Fruit fly (Drosophila melanogaster) whole organism, embryonic: ENCODE results near the gene AhcyL1.

Source experiments
- ATbp ChIP-seq: fragments of 200-800 bp; sonication (Bioruptor generic); optimal IDR thresholded peaks from 2 replicates; lab custom pipeline; 2017; ENCODE audit warnings: missing biosample characterization, mild to moderate bottlenecking, missing genetic modification characterization, missing genetic modification reagents
- Atf3 ChIP-seq: fragments of 200-800 bp; sonication (Bioruptor generic); optimal IDR thresholded peaks from 3 replicates; lab custom pipeline; 2016; ENCODE audit warnings: missing biosample characterization, missing genetic modification characterization
- Atf6 ChIP-seq: fragments of 200-800 bp; sonication (Bioruptor generic); IDR thresholded peaks from 2 replicates; pipeline ENCODE4 v1.3.6; 2022; ENCODE audit warnings: missing biosample characterization, missing genetic modification characterization
- Bdp1 ChIP-seq: fragments of 200-800 bp; sonication (Bioruptor generic); optimal IDR thresholded peaks from 3 replicates; lab custom pipeline; 2016; ENCODE audit warnings: missing biosample characterization, missing genetic modification characterization
- Blimp-1 ChIP-seq: fragments of 200-800 bp; sonication (Bioruptor generic); optimal IDR thresholded peaks from 3 replicates; lab custom pipeline; 2018; ENCODE audit warnings: missing biosample characterization, missing genetic modification characterization, mild to moderate bottlenecking, moderate library complexity, missing genetic modification reagents
- CG11247 ChIP-seq: fragments of 200-800 bp; sonication (Bioruptor generic); IDR thresholded peaks from 2 replicates; pipeline ENCODE4 v1.3.6; 2022; ENCODE audit warnings: missing biosample characterization, missing genetic modification characterization
- CG13287 ChIP-seq: fragments of 200-800 bp; sonication (Bioruptor generic); IDR thresholded peaks from 2 replicates; pipeline ENCODE4 v1.3.6; 2022; ENCODE audit warnings: missing biosample characterization, missing genetic modification characterization; ENCODE audit not compliant: partially characterized antibody
- CG13775 ChIP-seq: fragments of 200-800 bp; sonication (Bioruptor generic); optimal IDR thresholded peaks from 3 replicates; lab custom pipeline; 2017; ENCODE audit warnings: missing biosample characterization, mild to moderate bottlenecking, missing genetic modification characterization
- CG1647 ChIP-seq: fragments of 200-800 bp; sonication (Bioruptor generic); optimal IDR thresholded peaks from 3 replicates; lab custom pipeline; 2016; ENCODE audit warnings: missing biosample characterization, missing genetic modification characterization
- CG2120 ChIP-seq: fragments of 200-800 bp; sonication (Bioruptor generic); optimal IDR thresholded peaks from 3 replicates; lab custom pipeline; 2016; ENCODE audit warnings: missing biosample characterization, missing genetic modification characterization
- CG30431 ChIP-seq: fragments of 200-800 bp; sonication (Bioruptor generic); optimal IDR thresholded peaks from 2 replicates; lab custom pipeline; 2017; ENCODE audit warnings: missing biosample characterization, missing genetic modification characterization
- CG32772 ChIP-seq: fragments of 200-800 bp; sonication (Bioruptor generic); IDR thresholded peaks from 2 replicates; pipeline ENCODE4 v1.3.6; 2022; ENCODE audit warnings: missing biosample characterization, missing genetic modification characterization
- CG4282 ChIP-seq: fragments of 200-800 bp; sonication (Bioruptor generic); optimal IDR thresholded peaks from 2 replicates; lab custom pipeline; 2016; ENCODE audit warnings: missing biosample characterization, missing genetic modification characterization
- CG4707 ChIP-seq: fragments of 200-800 bp; sonication (Bioruptor generic); optimal IDR thresholded peaks from 2 replicates; lab custom pipeline; 2018; ENCODE audit warnings: missing biosample characterization, mild to moderate bottlenecking, missing genetic modification characterization, moderate library complexity
- CG9876 ChIP-seq: fragments of 200-800 bp; sonication (Bioruptor generic); optimal IDR thresholded peaks from 2 replicates; lab custom pipeline; 2016; ENCODE audit warnings: missing biosample characterization, missing genetic modification characterization
- CkIIα-i1 ChIP-seq: fragments of 200-800 bp; sonication (Bioruptor generic); IDR thresholded peaks from 2 replicates; pipeline ENCODE4 v1.3.6; 2022; ENCODE audit warnings: missing biosample characterization, missing genetic modification characterization
- Dad ChIP-seq: fragments of 200-800 bp; sonication (Bioruptor generic); optimal IDR thresholded peaks from 3 replicates; lab custom pipeline; 2016; ENCODE audit warnings: missing biosample characterization, missing genetic modification characterization
- Dfd ChIP-seq, 2 experiments: fragments of >200 bp; optimal IDR thresholded peaks; 2 replicates each; lab custom pipeline; 2017; ENCODE audit warnings: missing biosample characterization in 2 of 2, missing genetic modification characterization in 2 of 2
- Dip2 ChIP-seq: fragments of 200-800 bp; sonication (Bioruptor generic); IDR thresholded peaks from 2 replicates; pipeline ENCODE4 v1.3.6; 2022; ENCODE audit warnings: missing biosample characterization, missing genetic modification characterization
- E2f1 ChIP-seq: fragments of 200-800 bp; sonication (Bioruptor generic); IDR thresholded peaks from 2 replicates; pipeline ENCODE4 v1.3.6; 2022; ENCODE audit warnings: missing biosample characterization, missing genetic modification characterization
- E2f2 ChIP-seq: fragments of 200-800 bp; sonication (Bioruptor generic); IDR thresholded peaks from 2 replicates; pipeline ENCODE4 v1.3.6; 2022; ENCODE audit warnings: missing biosample characterization, missing genetic modification characterization
- Gug ChIP-seq: fragments of 200-800 bp; sonication (Bioruptor generic); IDR thresholded peaks from 4 replicates; pipeline ENCODE4 v1.3.6; 2022; ENCODE audit warnings: missing biosample characterization, missing genetic modification characterization
- Hand ChIP-seq: fragments of 200-800 bp; sonication (Bioruptor generic); optimal IDR thresholded peaks from 2 replicates; lab custom pipeline; 2017; ENCODE audit warnings: mild to moderate bottlenecking, missing biosample characterization, missing genetic modification reagents, missing genetic modification characterization
- Hr3 ChIP-seq: fragments of 200-800 bp; sonication (Bioruptor generic); optimal IDR thresholded peaks from 3 replicates; lab custom pipeline; 2016; ENCODE audit warnings: missing biosample characterization, missing genetic modification characterization
- MTF-1 ChIP-seq: fragments of 200-800 bp; sonication (Bioruptor generic); optimal IDR thresholded peaks from 2 replicates; lab custom pipeline; 2018; ENCODE audit warnings: missing biosample characterization, mild to moderate bottlenecking, missing genetic modification characterization, borderline replicate concordance
- NfI ChIP-seq: fragments of 200-800 bp; sonication (Bioruptor generic); optimal IDR thresholded peaks from 3 replicates; lab custom pipeline; 2018; ENCODE audit warnings: missing biosample characterization, mild to moderate bottlenecking, missing genetic modification characterization, moderate library complexity
- Sry-δ ChIP-seq: fragments of 200-800 bp; sonication (Bioruptor generic); optimal IDR thresholded peaks from 2 replicates; lab custom pipeline; 2016; ENCODE audit warnings: missing biosample characterization, missing genetic modification characterization
- Taf1 ChIP-seq: fragments of 200-800 bp; sonication (Bioruptor generic); IDR thresholded peaks from 2 replicates; pipeline ENCODE4 v1.3.6; 2022; ENCODE audit warnings: missing biosample characterization, missing genetic modification characterization
- Vsx1 ChIP-seq: fragments of 200-800 bp; sonication (Bioruptor generic); optimal IDR thresholded peaks from 2 replicates; lab custom pipeline; 2017; ENCODE audit warnings: missing biosample characterization, mild to moderate bottlenecking, missing genetic modification characterization, missing genetic modification reagents
- caup ChIP-seq: fragments of 200-800 bp; sonication (Bioruptor generic); optimal IDR thresholded peaks from 3 replicates; lab custom pipeline; 2017; ENCODE audit warnings: missing biosample characterization, mild to moderate bottlenecking, missing genetic modification characterization, moderate library complexity; ENCODE audit not compliant: severe bottlenecking
- dmrt99B ChIP-seq: fragments of 200-800 bp; sonication (Bioruptor generic); optimal IDR thresholded peaks from 2 replicates; lab custom pipeline; 2018; ENCODE audit warnings: missing biosample characterization, mild to moderate bottlenecking, missing genetic modification characterization, moderate library complexity
- dpn ChIP-seq, 2 experiments: fragments of 200-800 bp; sonication (Bioruptor generic); optimal IDR thresholded peaks; 3 replicates each; lab custom pipeline; 2016; ENCODE audit warnings: missing biosample characterization in 2 of 2, missing genetic modification characterization in 2 of 2
- dysf ChIP-seq: fragments of 200-800 bp; sonication (Bioruptor generic); IDR thresholded peaks from 3 replicates; pipeline ENCODE4 v1.3.6; 2022; ENCODE audit warnings: missing biosample characterization, missing genetic modification characterization
- fd3F ChIP-seq: fragments of 200-800 bp; sonication (Bioruptor generic); optimal IDR thresholded peaks from 2 replicates; lab custom pipeline; 2018; ENCODE audit warnings: missing biosample characterization, mild to moderate bottlenecking, missing genetic modification characterization, moderate library complexity
- gce ChIP-seq: fragments of 200-800 bp; sonication (Bioruptor generic); IDR thresholded peaks from 3 replicates; pipeline ENCODE4 v1.3.6; 2022; ENCODE audit warnings: missing biosample characterization, missing genetic modification characterization
- gem ChIP-seq: fragments of 200-800 bp; sonication (Bioruptor generic); optimal IDR thresholded peaks from 2 replicates; lab custom pipeline; 2019; ENCODE audit warnings: missing biosample characterization, mild to moderate bottlenecking, missing genetic modification characterization, moderate library complexity
- gfzf ChIP-seq: fragments of 200-800 bp; sonication (Bioruptor generic); optimal IDR thresholded peaks from 2 replicates; lab custom pipeline; 2016; ENCODE audit warnings: missing biosample characterization, mild to moderate bottlenecking, missing genetic modification characterization, moderate library complexity
- hb ChIP-seq: fragments of 200-800 bp; sonication (Bioruptor generic); IDR thresholded peaks from 3 replicates; pipeline ENCODE4 v1.3.6; 2022; ENCODE audit warnings: missing biosample characterization, missing genetic modification characterization; ENCODE audit not compliant: partially characterized antibody
- insv ChIP-seq, 2 experiments: fragments of 200-800 bp; sonication (Bioruptor generic); optimal IDR thresholded peaks; 3 replicates each; lab custom pipeline; 2016 to 2018; ENCODE audit warnings: missing biosample characterization in 2 of 2, missing genetic modification characterization in 2 of 2
- jigr1 ChIP-seq: fragments of 200-800 bp; sonication (Bioruptor generic); IDR thresholded peaks from 3 replicates; pipeline ENCODE4 v1.3.6; 2022; ENCODE audit warnings: missing biosample characterization, missing genetic modification characterization
- jing ChIP-seq: fragments of 200-800 bp; sonication (Bioruptor generic); optimal IDR thresholded peaks from 2 replicates; lab custom pipeline; 2018; ENCODE audit warnings: missing biosample characterization, mild to moderate bottlenecking, missing genetic modification characterization
- nerfin-2 ChIP-seq: fragments of 200-800 bp; sonication (Bioruptor generic); IDR thresholded peaks from 2 replicates; pipeline ENCODE4 v1.3.6; 2022; ENCODE audit warnings: missing biosample characterization, missing genetic modification characterization; ENCODE audit not compliant: partially characterized antibody
- pzg ChIP-seq: fragments of 200-800 bp; sonication (Bioruptor generic); optimal IDR thresholded peaks from 3 replicates; lab custom pipeline; 2018; ENCODE audit warnings: missing biosample characterization, mild to moderate bottlenecking, missing genetic modification characterization, moderate library complexity
- sens ChIP-seq: fragments of 200-800 bp; sonication (Bioruptor generic); peaks from one replicate; lab custom pipeline; 2016; ENCODE audit warnings: missing biosample characterization, missing genetic modification characterization
- sna ChIP-seq: fragments of 200-800 bp; sonication (Bioruptor generic); IDR thresholded peaks from 2 replicates; pipeline ENCODE4 v1.3.6; 2022; ENCODE audit warnings: missing biosample characterization, missing genetic modification characterization; ENCODE audit not compliant: partially characterized antibody
- sqz ChIP-seq: fragments of 200-800 bp; sonication (Bioruptor generic); optimal IDR thresholded peaks from 3 replicates; lab custom pipeline; 2018; ENCODE audit warnings: missing biosample characterization, mild to moderate bottlenecking, missing genetic modification characterization
- zen ChIP-seq: fragments of 200-800 bp; sonication (Bioruptor generic); optimal IDR thresholded peaks from 3 replicates; lab custom pipeline; 2018; ENCODE audit warnings: missing biosample characterization, mild to moderate bottlenecking, missing genetic modification characterization, moderate library complexity
- zfh2 ChIP-seq: fragments of 200-800 bp; sonication (Bioruptor generic); optimal IDR thresholded peaks from 2 replicates; lab custom pipeline; 2016; ENCODE audit warnings: missing biosample characterization, missing genetic modification characterization

AhcyL1 gene

dm6 chr3L:2766269-2767088 lies 5.6 kb downstream of the AhcyL1 start, which contains the start of the genes Mrtf and Non2 (continued):
- TF ChIP-seq CkIIα-i1 (GFP tag; lab: Robert Waterston, UW) (no peak), gce (no peak), jigr1 (no peak), MTF-1 (no peak), Gug (peak; percentile 62; the same call in 3 of the 4 replicates), Dfd (GFP tag; optimal IDR thresholded peaks at IDR 0.05; lab: Kevin White, UChicago) (no peak), CG32772 (peak; percentile 18; the same call in 1 of the 2 replicates), Taf1 (GFP tag; lab: Robert Waterston, UW) (no peak), jing (no peak), Sry-δ (GFP tag; lab: Kevin White, UChicago) (peak; percentile 91), dysf (GFP tag; lab: Robert Waterston, UW) (peak; percentile 67), CG2120 (GFP tag; lab: Kevin White, UChicago) (peak; percentile 83), Hand (GFP tag; lab: Kevin White, UChicago) (no peak), sna (peak; percentile 71), Atf3 (peak; percentile 59), nerfin-2 (GFP tag; lab: Robert Waterston, UW) (peak; percentile 69), gfzf (GFP tag; lab: Kevin White, UChicago) (peak; percentile 19), Vsx1 (no peak), E2f2 (GFP tag; lab: Robert Waterston, UW) (no peak), Bdp1 (GFP tag; lab: Kevin White, UChicago) (peak; percentile 2), zen (tag; lab: Kevin White, UChicago) (peak; percentile 29), hb (GFP tag; lab: Robert Waterston, UW) (peak; percentile 79; the same call in 2 of the 3 replicates), zfh2 (GFP tag; lab: Kevin White, UChicago) (peak; percentile 82), insv (GFP tag; optimal IDR thresholded peaks at IDR 0.05; lab: Kevin White, UChicago) (no peak), CG9876 (GFP tag; lab: Kevin White, UChicago) (no peak), Dip2 (no peak), sens (peak; percentile 90), CG13287 (GFP tag; lab: Robert Waterston, UW) (peak; percentile 82), CG13775 (GFP tag; lab: Kevin White, UChicago) (peak; percentile 73), NfI (GFP tag; lab: Kevin White, UChicago) (peak; percentile 58), CG4707 (GFP tag; lab: Kevin White, UChicago) (no peak), dpn (GFP tag; optimal IDR thresholded peaks at IDR 0.05; lab: Kevin White, UChicago) (peak; percentile 64 to 70), E2f1 (GFP tag; lab: Robert Waterston, UW) (0 out of 2 replicates have a peak, but pooled peaks have one; percentile 10), Atf6 (peak; percentile 66), CG4282 (no peak), sqz (GFP tag; lab: Kevin White, UChicago) (no peak), Dad (GFP tag; lab: Kevin White, UChicago) (no peak), Hr3 (peak; percentile 60), CG11247 (GFP tag; lab: Robert Waterston, UW) (peak; percentile 34; the same call in 1 of the 2 replicates), Blimp-1 (GFP tag; lab: Kevin White, UChicago) (peak; percentile 11), CG30431 (GFP tag; lab: Kevin White, UChicago) (no peak), gem (tag; lab: Kevin White, UChicago) (peak; percentile 75), pzg (GFP tag; lab: Kevin White, UChicago) (peak; percentile 52), ATbp (GFP tag; lab: Kevin White, UChicago) (peak; percentile 9), caup (GFP tag; lab: Kevin White, UChicago) (no peak), dmrt99B (tag; lab: Kevin White, UChicago) (peak; percentile 39), fd3F (GFP tag; lab: Kevin White, UChicago) (peak; percentile 45), CG1647 (no peak)
